Fruit fly (Drosophila melanogaster) whole organism, adult: ENCODE results near the gene CASK.

Source experiments
- CG12768 ChIP-seq: fragments of 200-800 bp; sonication (Bioruptor generic); optimal IDR thresholded peaks from 2 replicates; lab custom pipeline; 2017; ENCODE audit warnings: missing biosample characterization, missing genetic modification characterization, mild to moderate bottlenecking, moderate library complexity, missing genetic modification reagents
- CG14711 ChIP-seq: fragments of 200-800 bp; sonication (Bioruptor generic); optimal IDR thresholded peaks from 2 replicates; lab custom pipeline; 2018; ENCODE audit warnings: missing biosample characterization, mild to moderate bottlenecking, missing genetic modification characterization, moderate library complexity
- CG1620 ChIP-seq: fragments of 200-800 bp; sonication (Bioruptor generic); optimal IDR thresholded peaks from 2 replicates; lab custom pipeline; 2016; ENCODE audit warnings: missing biosample characterization, missing genetic modification characterization
- CG7045 ChIP-seq: fragments of 200-800 bp; sonication (Bioruptor generic); optimal IDR thresholded peaks from 2 replicates; lab custom pipeline; 2017; ENCODE audit warnings: missing biosample characterization, mild to moderate bottlenecking, missing genetic modification characterization
- Clk ChIP-seq: fragments of 200-800 bp; sonication (Bioruptor generic); optimal IDR thresholded peaks from 2 replicates; lab custom pipeline; 2017; ENCODE audit warnings: missing biosample characterization, missing genetic modification characterization
- cic ChIP-seq: fragments of 200-800 bp; sonication (Bioruptor generic); optimal IDR thresholded peaks from 2 replicates; lab custom pipeline; 2017; ENCODE audit warnings: missing biosample characterization, mild to moderate bottlenecking, missing genetic modification characterization, moderate library complexity
- cnc ChIP-seq, 2 experiments: fragments of >200 bp; optimal IDR thresholded peaks; 2 replicates each; lab custom pipeline; 2017
- kay ChIP-seq: fragments of 200-800 bp; sonication (Bioruptor generic); peaks from one replicate; lab custom pipeline; 2016; ENCODE audit warnings: missing biosample characterization, missing genetic modification characterization, borderline replicate concordance
- toe ChIP-seq: fragments of 200-800 bp; sonication (Bioruptor generic); optimal IDR thresholded peaks from 2 replicates; lab custom pipeline; 2016; ENCODE audit warnings: missing biosample characterization, missing genetic modification characterization

dm6 chr3R:21864992-21865391 lies 42.5 kb upstream of the CASK start, which contains the start of gene lsn:
- TF ChIP-seq Clk (GFP tag; lab: Kevin White, UChicago) (no peak), CG7045 (GFP tag; lab: Kevin White, UChicago) (no peak), CG14711 (tag; lab: Kevin White, UChicago) (no peak), toe (GFP tag; lab: Kevin White, UChicago) (no peak), cnc (optimal IDR thresholded peaks at IDR 0.05; lab: Kevin White, UChicago) (no peak), CG12768 (GFP tag; lab: Kevin White, UChicago) (no peak), cic (GFP tag; lab: Kevin White, UChicago) (no peak), kay (GFP tag; lab: Kevin White, UChicago) (peak; percentile 12), CG1620 (no peak)
